Worm (Caenorhabditis elegans) whole organism, L3 larva: ENCODE results near the gene nhr-147.

Source experiments
- fkh-2 ChIP-seq: fragments of 150-350 bp; optimal IDR thresholded peaks from 2 replicates; lab custom pipeline; 2014; ENCODE audit warnings: missing biosample characterization, missing genetic modification reagents, missing genetic modification characterization
- nhr-28 ChIP-seq: fragments of 150-350 bp; optimal IDR thresholded peaks from 2 replicates; lab custom pipeline; 2014; ENCODE audit warnings: missing biosample characterization, missing genetic modification characterization
- ztf-11 ChIP-seq: fragments of 150-350 bp; optimal IDR thresholded peaks from 2 replicates; lab custom pipeline; 2014; ENCODE audit warnings: missing biosample characterization, missing genetic modification characterization

ce11 chrV:7391933-7392332 lies 46.3 kb downstream of the nhr-147 start, which contains the start of gene fbxa-105:
- TF ChIP-seq nhr-28 = no peak
- TF ChIP-seq fkh-2 (tag; lab: Kevin White, UChicago) = no peak
- TF ChIP-seq ztf-11 (tag; lab: Kevin White, UChicago) = no peak
